Fruit fly (Drosophila melanogaster): ENCODE data around the gene mab-21.

mab-21 gene

DNA sequence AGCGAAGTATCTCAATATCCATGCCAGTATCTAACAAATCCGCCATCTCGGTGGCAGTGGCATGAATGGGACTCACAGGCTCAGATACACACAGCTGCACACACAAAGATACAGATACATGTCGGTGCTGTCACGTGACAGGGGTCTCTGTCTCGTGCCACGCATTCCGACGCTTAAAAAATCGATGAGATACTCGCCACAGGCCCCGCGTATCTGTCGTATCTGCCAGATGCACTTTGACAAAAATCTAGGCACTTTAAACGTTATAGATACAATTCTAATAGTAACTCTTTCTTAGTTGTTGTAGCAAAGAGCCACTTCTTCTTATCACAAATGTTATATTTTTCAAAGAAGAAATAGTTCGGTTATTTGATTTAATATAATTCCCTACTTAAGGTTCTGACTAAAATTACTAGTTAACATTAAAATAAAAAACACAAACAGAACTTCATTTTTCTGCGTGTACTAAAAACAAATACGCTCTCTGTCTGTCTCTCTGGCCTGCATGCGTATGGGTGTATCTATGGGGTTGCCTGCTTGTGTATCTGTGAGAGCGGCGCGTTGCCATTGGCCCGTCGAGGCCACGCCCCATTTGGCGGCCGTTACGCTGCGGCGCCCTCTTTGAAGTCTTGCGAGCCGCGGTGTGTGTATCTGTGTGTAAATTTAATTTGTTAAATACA is 12.1 kb downstream of the mab-21 start, which contains the start of gene CG4766 (continued):
- TF ChIP-seq H15 (GFP tag; IDR thresholded peaks at IDR 0.05) (peak; percentile 72), wek (GFP tag; optimal IDR thresholded peaks at IDR 0.05) (peak; percentile 45), CG18619 (GFP tag; optimal IDR thresholded peaks at IDR 0.05) (peak; percentile 75), esg (GFP tag; conservative IDR thresholded peaks at IDR 0.05) (peak; percentile 62; the same call in 1 of the 2 replicates), gsb (GFP tag; IDR thresholded peaks at IDR 0.05) (0 out of 2 replicates have a peak, but pooled peaks have one; percentile 42), CG16815 (GFP tag; optimal IDR thresholded peaks at IDR 0.05) (peak; percentile 85), CG4820 (GFP tag; optimal IDR thresholded peaks at IDR 0.05) (peak; percentile 79), CG12155 (GFP tag; optimal IDR thresholded peaks at IDR 0.05) (peak; percentile 72), CG42726 (GFP tag; IDR thresholded peaks at IDR 0.05; ENCODE audit: partially characterized antibody) (no peak), scrt (GFP tag; optimal IDR thresholded peaks at IDR 0.05) (peak; percentile 71), trem (tag; optimal IDR thresholded peaks at IDR 0.05) (peak; percentile 84), CG32532 (GFP tag; IDR thresholded peaks at IDR 0.05) (peak; percentile 44; the same call in 1 of the 2 replicates), az2 (GFP tag; optimal IDR thresholded peaks at IDR 0.05) (peak; percentile 87), dan (GFP tag; IDR thresholded peaks at IDR 0.05) (no peak), schlank (tag; optimal IDR thresholded peaks at IDR 0.05) (peak; percentile 32), kni (GFP tag; optimal IDR thresholded peaks at IDR 0.05) (peak; percentile 83), CG3726 (GFP tag; IDR thresholded peaks at IDR 0.05) (0 out of 3 replicates have a peak, but pooled peaks have one; percentile 46), Usf (GFP tag; optimal IDR thresholded peaks at IDR 0.05) (peak; percentile 74), CG1602 (GFP tag; optimal IDR thresholded peaks at IDR 0.05) (peak; percentile 85), Elba2 (GFP tag; optimal IDR thresholded peaks at IDR 0.05) (peak; percentile 28), ab (GFP tag; optimal IDR thresholded peaks at IDR 0.05) (peak; percentile 48), lbe (GFP tag; optimal IDR thresholded peaks at IDR 0.05) (peak; percentile 72), CoRest (tag; optimal IDR thresholded peaks at IDR 0.05) (peak; percentile 90), sisA (GFP tag; IDR thresholded peaks at IDR 0.05) (peak; percentile 79), emc (GFP tag; optimal IDR thresholded peaks at IDR 0.05) (no peak), E2f1 (GFP tag; IDR thresholded peaks at IDR 0.05) (peak; percentile 72), Dbx (GFP tag; IDR thresholded peaks at IDR 0.05) (peak; percentile 63; the same call in 2 of the 3 replicates), bcd (GFP tag; optimal IDR thresholded peaks at IDR 0.05) (peak; percentile 86), CG11696 (GFP tag; IDR thresholded peaks at IDR 0.05) (peak; percentile 34; the same call in 1 of the 2 replicates), salm (tag; optimal IDR thresholded peaks at IDR 0.05) (peak; percentile 57), Spps (tag; optimal IDR thresholded peaks at IDR 0.05) (peak; percentile 86), CG6765 (GFP tag; optimal IDR thresholded peaks at IDR 0.05) (peak; percentile 60), Ada2b (GFP tag; IDR thresholded peaks at IDR 0.05) (peak; percentile 77), HmgZ (tag; optimal IDR thresholded peaks at IDR 0.05) (peak; percentile 58), tna (GFP tag; IDR thresholded peaks at IDR 0.05; ENCODE audit: partially characterized antibody) (no peak), hkb (optimal IDR thresholded peaks at IDR 0.05) (no peak), hkb (GFP tag; IDR thresholded peaks at IDR 0.05) (peak; percentile 74), lab (GFP tag; optimal IDR thresholded peaks at IDR 0.05) (peak; percentile 84), CG16813 (GFP tag; IDR thresholded peaks at IDR 0.05; ENCODE audit: partially characterized antibody) (no peak), CG17802 (tag; optimal IDR thresholded peaks at IDR 0.05) (peak; percentile 19), caup (GFP tag; optimal IDR thresholded peaks at IDR 0.05; ENCODE audit: severe bottlenecking) (peak; percentile 78), Drgx (GFP tag; IDR thresholded peaks at IDR 0.05) (peak; percentile 85), jumu (GFP tag; optimal IDR thresholded peaks at IDR 0.05) (peak; percentile 86), pros (GFP tag; optimal IDR thresholded peaks at IDR 0.05) (peak; percentile 30), zen (tag; optimal IDR thresholded peaks at IDR 0.05) (peak; percentile 88), luna (GFP tag; optimal IDR thresholded peaks at IDR 0.05) (no peak), phol (tag; optimal IDR thresholded peaks at IDR 0.05) (peak; percentile 90), jigr1 (GFP tag; IDR thresholded peaks at IDR 0.05) (no peak), cwo (GFP tag; optimal IDR thresholded peaks at IDR 0.05) (peak; percentile 89)
